Fruit fly (Drosophila melanogaster) whole organism, prepupa: ENCODE data around the gene Or98b.

Experiments used
- CG10669 ChIP-seq: fragments of 200-800 bp; sonication (Bioruptor generic); optimal IDR thresholded peaks from 3 replicates; lab custom pipeline; 2018; ENCODE audit warnings: missing biosample characterization, mild to moderate bottlenecking, missing genetic modification characterization, moderate library complexity
- CG11294 ChIP-seq: fragments of 200-800 bp; sonication (Bioruptor generic); IDR thresholded peaks from 2 replicates; pipeline ENCODE4 v1.3.6; 2022; ENCODE audit warnings: missing biosample characterization, missing genetic modification characterization
- CG11762 ChIP-seq: fragments of 200-800 bp; sonication (Bioruptor generic); optimal IDR thresholded peaks from 3 replicates; lab custom pipeline; 2016; ENCODE audit warnings: missing biosample characterization, missing genetic modification characterization; ENCODE audit not compliant: insufficient read depth
- CG11902 ChIP-seq: fragments of 200-800 bp; sonication (Bioruptor generic); optimal IDR thresholded peaks from 3 replicates; lab custom pipeline; 2016; ENCODE audit warnings: missing biosample characterization, missing genetic modification characterization
- CG15336 ChIP-seq: fragments of 200-800 bp; sonication (Bioruptor generic); IDR thresholded peaks from 2 replicates; pipeline ENCODE4 v1.3.6; 2022; ENCODE audit warnings: missing biosample characterization, missing genetic modification characterization
- CG1621 ChIP-seq: fragments of 200-800 bp; sonication (Bioruptor generic); optimal IDR thresholded peaks from 3 replicates; lab custom pipeline; 2018; ENCODE audit warnings: missing biosample characterization, mild to moderate bottlenecking, missing genetic modification characterization
- CG3032 ChIP-seq: fragments of 200-800 bp; optimal IDR thresholded peaks from 2 replicates; lab custom pipeline; 2019; ENCODE audit warnings: missing biosample characterization, mild to moderate bottlenecking, missing genetic modification characterization, moderate library complexity
- CG31627 ChIP-seq: fragments of 200-800 bp; sonication (Bioruptor generic); optimal IDR thresholded peaks from 3 replicates; lab custom pipeline; 2016; ENCODE audit warnings: missing biosample characterization, missing genetic modification characterization
- CG34406 ChIP-seq: fragments of 200-800 bp; sonication (Bioruptor generic); optimal IDR thresholded peaks from 3 replicates; lab custom pipeline; 2016; ENCODE audit warnings: missing biosample characterization, missing genetic modification characterization
- CG3919 ChIP-seq: fragments of 200-800 bp; sonication (Bioruptor generic); optimal IDR thresholded peaks from 3 replicates; lab custom pipeline; 2016; ENCODE audit warnings: missing biosample characterization, missing genetic modification characterization
- CG4318 ChIP-seq: fragments of 200-800 bp; sonication (Bioruptor generic); optimal IDR thresholded peaks from 3 replicates; lab custom pipeline; 2017; ENCODE audit warnings: missing biosample characterization, mild to moderate bottlenecking, missing genetic modification characterization
- CG6163 ChIP-seq: fragments of 200-800 bp; sonication (Bioruptor generic); IDR thresholded peaks from 3 replicates; pipeline ENCODE4 v1.3.6; 2022; ENCODE audit warnings: missing biosample characterization, missing genetic modification characterization
- CG6276 ChIP-seq: fragments of 200-800 bp; sonication (Bioruptor generic); optimal IDR thresholded peaks from 2 replicates; lab custom pipeline; 2017; ENCODE audit warnings: missing biosample characterization, mild to moderate bottlenecking, missing genetic modification characterization
- CG6792 ChIP-seq: fragments of 200-800 bp; sonication (Bioruptor generic); optimal IDR thresholded peaks from 3 replicates; lab custom pipeline; 2016; ENCODE audit warnings: missing biosample characterization, missing genetic modification characterization
- CG6808 ChIP-seq: fragments of 200-800 bp; sonication (Bioruptor generic); optimal IDR thresholded peaks from 3 replicates; lab custom pipeline; 2017; ENCODE audit warnings: missing biosample characterization, missing genetic modification characterization, mild to moderate bottlenecking, moderate library complexity, missing genetic modification reagents
- CG6854 ChIP-seq: fragments of 200-800 bp; sonication (Bioruptor generic); optimal IDR thresholded peaks from 2 replicates; lab custom pipeline; 2017; ENCODE audit warnings: missing biosample characterization, mild to moderate bottlenecking, missing genetic modification characterization
- CG7368 ChIP-seq: fragments of 200-800 bp; sonication (Bioruptor generic); optimal IDR thresholded peaks from 3 replicates; lab custom pipeline; 2016; ENCODE audit warnings: missing biosample characterization, missing genetic modification characterization
- CG8119 ChIP-seq: fragments of 200-800 bp; sonication (Bioruptor generic); IDR thresholded peaks from 3 replicates; pipeline ENCODE4 v1.3.6; 2022; ENCODE audit warnings: missing biosample characterization, missing genetic modification characterization
- CG8319 ChIP-seq: fragments of 200-800 bp; sonication (Bioruptor generic); optimal IDR thresholded peaks from 3 replicates; lab custom pipeline; 2016; ENCODE audit warnings: missing biosample characterization, missing genetic modification characterization
- CG8632 ChIP-seq: fragments of 200-800 bp; sonication (Bioruptor generic); optimal IDR thresholded peaks from 3 replicates; lab custom pipeline; 2016; ENCODE audit warnings: missing biosample characterization, missing genetic modification characterization
- CG9139 ChIP-seq: fragments of 200-800 bp; sonication (Bioruptor generic); optimal IDR thresholded peaks from 3 replicates; lab custom pipeline; 2017; ENCODE audit warnings: missing biosample characterization, mild to moderate bottlenecking, missing genetic modification characterization
- Eip75B ChIP-seq: fragments of 200-800 bp; sonication (Bioruptor generic); optimal IDR thresholded peaks from 3 replicates; lab custom pipeline; 2016; ENCODE audit warnings: missing biosample characterization, missing genetic modification characterization
- Eip78C ChIP-seq: fragments of 200-800 bp; sonication (Bioruptor generic); peaks from one replicate; lab custom pipeline; 2016; ENCODE audit warnings: missing biosample characterization, missing genetic modification characterization
- Eip93F ChIP-seq: fragments of 200-800 bp; sonication (Bioruptor generic); optimal IDR thresholded peaks from 2 replicates; lab custom pipeline; 2016; ENCODE audit warnings: missing biosample characterization, mild to moderate bottlenecking, missing genetic modification characterization
- Ets21C ChIP-seq: fragments of 200-800 bp; sonication (Bioruptor generic); optimal IDR thresholded peaks from 3 replicates; lab custom pipeline; 2016; ENCODE audit warnings: missing biosample characterization, missing genetic modification characterization
- Ets96B ChIP-seq: fragments of 200-800 bp; optimal IDR thresholded peaks from 2 replicates; lab custom pipeline; 2019; ENCODE audit warnings: missing biosample characterization, mild to moderate bottlenecking, missing genetic modification characterization, moderate library complexity
- Gug ChIP-seq: fragments of 200-800 bp; sonication (Bioruptor generic); IDR thresholded peaks from 2 replicates; pipeline ENCODE4 v1.3.6; 2022; ENCODE audit warnings: missing biosample characterization, missing genetic modification characterization
- Hr39 ChIP-seq: fragments of 200-800 bp; sonication (Bioruptor generic); optimal IDR thresholded peaks from 2 replicates; lab custom pipeline; 2016; ENCODE audit warnings: missing biosample characterization, missing genetic modification characterization
- Met ChIP-seq: fragments of 200-800 bp; sonication (Bioruptor generic); optimal IDR thresholded peaks from 3 replicates; lab custom pipeline; 2016; ENCODE audit warnings: missing biosample characterization, missing genetic modification characterization
- Smox ChIP-seq: fragments of 200-800 bp; sonication (Bioruptor generic); optimal IDR thresholded peaks from 3 replicates; lab custom pipeline; 2016; ENCODE audit warnings: missing biosample characterization, missing genetic modification characterization
- Sox102F ChIP-seq: fragments of 200-800 bp; sonication (Bioruptor generic); optimal IDR thresholded peaks from 2 replicates; lab custom pipeline; 2016; ENCODE audit warnings: missing biosample characterization, mild to moderate bottlenecking, missing genetic modification characterization
- Sox14 ChIP-seq: fragments of 200-800 bp; sonication (Bioruptor generic); optimal IDR thresholded peaks from 3 replicates; lab custom pipeline; 2016; ENCODE audit warnings: missing biosample characterization, missing genetic modification characterization
- acj6 ChIP-seq: fragments of 200-800 bp; sonication (Bioruptor generic); optimal IDR thresholded peaks from 3 replicates; lab custom pipeline; 2016; ENCODE audit warnings: missing biosample characterization, missing genetic modification characterization
- cyc ChIP-seq: fragments of 200-800 bp; sonication (Bioruptor generic); optimal IDR thresholded peaks from 3 replicates; lab custom pipeline; 2016; ENCODE audit warnings: missing biosample characterization, missing genetic modification characterization
- dac ChIP-seq: fragments of 200-800 bp; sonication (Bioruptor generic); optimal IDR thresholded peaks from 2 replicates; lab custom pipeline; 2017; ENCODE audit warnings: missing biosample characterization, mild to moderate bottlenecking, missing genetic modification characterization
- eg ChIP-seq: fragments of 200-800 bp; sonication (Bioruptor generic); IDR thresholded peaks from 3 replicates; pipeline ENCODE4 v1.3.6; 2022; ENCODE audit warnings: missing biosample characterization, missing genetic modification characterization
- esn ChIP-seq: fragments of 200-800 bp; sonication (Bioruptor generic); optimal IDR thresholded peaks from 2 replicates; lab custom pipeline; 2016; ENCODE audit warnings: missing biosample characterization, mild to moderate bottlenecking, missing genetic modification characterization, moderate library complexity
- fd59A ChIP-seq: fragments of 200-800 bp; sonication (Bioruptor generic); optimal IDR thresholded peaks from 2 replicates; lab custom pipeline; 2017; ENCODE audit warnings: missing biosample characterization, mild to moderate bottlenecking, missing genetic modification characterization, missing genetic modification reagents
- fd85E ChIP-seq: fragments of 200-800 bp; sonication (Bioruptor generic); optimal IDR thresholded peaks from 3 replicates; lab custom pipeline; 2016; ENCODE audit warnings: missing biosample characterization, missing genetic modification characterization
- fkh ChIP-seq: fragments of 200-800 bp; sonication (Bioruptor generic); optimal IDR thresholded peaks from 3 replicates; lab custom pipeline; 2017; ENCODE audit warnings: missing biosample characterization, mild to moderate bottlenecking, missing genetic modification characterization, moderate library complexity
- net ChIP-seq: fragments of 200-800 bp; sonication (Bioruptor generic); optimal IDR thresholded peaks from 3 replicates; lab custom pipeline; 2016; ENCODE audit warnings: missing biosample characterization, missing genetic modification characterization
- pdm3 ChIP-seq: fragments of 200-800 bp; sonication (Bioruptor generic); optimal IDR thresholded peaks from 3 replicates; lab custom pipeline; 2016; ENCODE audit warnings: missing biosample characterization, missing genetic modification characterization
- salr ChIP-seq, 2 experiments: fragments of 200-800 bp; sonication (Bioruptor generic); optimal IDR thresholded peaks; 3 replicates each; lab custom pipeline; 2016 to 2018; ENCODE audit warnings: missing biosample characterization in 2 of 2, missing genetic modification characterization in 2 of 2, mild to moderate bottlenecking in 1 of 2
- spab ChIP-seq: fragments of 200-800 bp; sonication (Bioruptor generic); optimal IDR thresholded peaks from 2 replicates; lab custom pipeline; 2017; ENCODE audit warnings: missing biosample characterization, mild to moderate bottlenecking, missing genetic modification characterization, missing genetic modification reagents
- svp ChIP-seq: fragments of 200-800 bp; sonication (Bioruptor generic); peaks from one replicate; lab custom pipeline; 2016; ENCODE audit warnings: missing biosample characterization, missing genetic modification characterization
- vri ChIP-seq: fragments of 200-800 bp; sonication (Bioruptor generic); optimal IDR thresholded peaks from 3 replicates; lab custom pipeline; 2016; ENCODE audit warnings: missing biosample characterization, mild to moderate bottlenecking, missing genetic modification characterization

Gene Or98b

DNA sequence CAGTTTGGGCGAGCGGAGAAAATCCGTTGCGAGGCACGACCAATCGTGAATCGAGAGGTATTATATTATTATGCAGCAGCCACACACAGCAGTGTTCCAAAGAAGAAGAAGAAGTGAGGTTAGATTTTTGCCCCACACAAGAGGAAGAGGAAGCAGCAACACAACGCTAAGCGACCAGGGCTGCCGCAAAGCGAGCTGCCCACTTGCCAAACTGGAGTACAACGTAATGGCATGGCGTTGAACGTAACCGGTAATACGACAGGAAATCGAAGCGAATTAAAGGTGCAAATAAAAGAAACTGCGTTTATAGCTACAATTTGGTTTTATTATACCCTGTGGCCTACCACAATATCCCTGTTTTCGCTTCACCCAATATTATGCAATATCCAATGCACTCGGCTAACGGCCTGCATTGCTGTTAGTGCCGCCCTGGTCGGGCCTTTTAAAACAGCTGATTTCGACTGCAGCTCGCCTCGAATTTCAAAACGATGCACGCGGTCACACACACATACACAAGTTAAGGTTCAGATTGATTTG lies 16.5 kb upstream of the Or98b start (continued):
- TF ChIP-seq pdm3 (peak; percentile 73), dac (GFP tag; lab: Kevin White, UChicago) (peak; percentile 34), Eip78C (peak; percentile 90), CG11294 (GFP tag; lab: Robert Waterston, UW) (peak; percentile 52; the same call in 1 of the 2 replicates), CG8319 (peak; percentile 66), CG11902 (GFP tag; lab: Kevin White, UChicago) (peak; percentile 53), salr (GFP tag; optimal IDR thresholded peaks at IDR 0.05; lab: Kevin White, UChicago) (peak; percentile 34 to 60), cyc (GFP tag; lab: Kevin White, UChicago) (peak; percentile 80), CG6808 (peak; percentile 71), svp (GFP tag; lab: Kevin White, UChicago) (peak; percentile 94), fd59A (peak; percentile 65), CG8119 (peak; percentile 51; the same call in 2 of the 3 replicates), CG6792 (GFP tag; lab: Kevin White, UChicago) (peak; percentile 71), CG34406 (GFP tag; lab: Kevin White, UChicago) (peak; percentile 60), CG8632 (GFP tag; lab: Kevin White, UChicago) (peak; percentile 69), Hr39 (GFP tag; lab: Kevin White, UChicago) (peak; percentile 84), spab (GFP tag; lab: Kevin White, UChicago) (no peak), CG3919 (GFP tag; lab: Kevin White, UChicago) (peak; percentile 75), Gug (GFP tag; lab: Robert Waterston, UW) (peak; percentile 66), eg (peak; percentile 72; the same call in 2 of the 3 replicates)

DNA sequence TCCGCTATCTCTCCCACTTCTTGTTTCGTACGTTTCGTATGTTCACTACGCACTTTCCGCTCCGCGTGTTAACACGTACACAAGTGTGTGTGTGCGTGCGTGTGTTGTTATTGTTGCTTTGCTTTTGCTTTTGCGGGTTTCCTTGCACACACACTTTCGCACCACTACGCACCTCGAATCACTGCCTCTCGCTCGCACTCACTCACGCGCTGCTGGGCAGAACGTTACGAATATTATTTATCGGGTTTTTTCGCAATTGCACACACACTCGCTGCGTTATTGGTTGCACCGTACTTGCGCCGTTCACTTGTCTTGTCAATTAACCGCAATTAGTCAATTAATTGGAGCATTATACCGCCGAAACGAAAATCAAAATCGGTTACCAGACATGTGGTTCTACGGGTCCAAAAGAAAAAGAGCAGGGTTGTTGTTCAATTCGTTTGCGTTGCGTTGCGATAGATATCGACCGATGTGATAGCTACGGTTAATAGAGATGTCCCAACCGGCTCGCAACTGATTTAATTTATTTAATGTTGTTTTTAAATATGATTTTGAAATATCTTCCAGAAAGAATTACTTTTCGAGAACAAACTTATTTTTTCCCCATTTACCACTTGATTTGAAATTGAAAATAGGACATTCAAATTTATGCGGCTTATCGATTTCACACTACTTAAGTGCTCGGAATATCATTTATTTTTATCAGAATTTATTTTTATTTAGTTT lies 15.8 kb upstream of the Or98b start, which contains the start of gene larp:
TSS of gene larp (minus strand) at position 395 of the 726 bp plus-strand sequence.
- TF ChIP-seq CG3919 (GFP tag; lab: Kevin White, UChicago) (no peak), CG4318 (no peak), CG34406 (GFP tag; lab: Kevin White, UChicago) (peak; percentile 36), acj6 (GFP tag; lab: Kevin White, UChicago) (peak; percentile 54), fd59A (no peak), Hr39 (GFP tag; lab: Kevin White, UChicago) (peak; percentile 64), Smox (GFP tag; lab: Kevin White, UChicago) (peak; percentile 60), esn (GFP tag; lab: Kevin White, UChicago) (peak; percentile 59), net (peak; percentile 2), Met (GFP tag; lab: Kevin White, UChicago) (peak; percentile 58), cyc (GFP tag; lab: Kevin White, UChicago) (peak; percentile 45), pdm3 (peak; percentile 62), Eip93F (GFP tag; lab: Kevin White, UChicago) (no peak), CG9139 (no peak), CG6163 (peak; percentile 50; the same call in 1 of the 3 replicates), CG8632 (GFP tag; lab: Kevin White, UChicago) (no peak), CG11294 (GFP tag; lab: Robert Waterston, UW) (no peak; the same call in 1 of the 2 replicates), CG6792 (GFP tag; lab: Kevin White, UChicago) (peak; percentile 25), CG1621 (tag; lab: Kevin White, UChicago) (peak; percentile 97), spab (GFP tag; lab: Kevin White, UChicago) (no peak), CG11762 (GFP tag; lab: Kevin White, UChicago) (no peak), Ets21C (peak; percentile 65), fkh (GFP tag; lab: Kevin White, UChicago) (no peak), CG15336 (GFP tag; lab: Robert Waterston, UW) (peak; percentile 30; the same call in 1 of the 2 replicates), vri (GFP tag; lab: Kevin White, UChicago) (no peak), CG3032 (tag; lab: Kevin White, UChicago) (peak; percentile 42), CG6276 (GFP tag; lab: Kevin White, UChicago) (no peak), Ets96B (tag; lab: Kevin White, UChicago) (peak; percentile 26), CG8119 (no peak), dac (GFP tag; lab: Kevin White, UChicago) (no peak), CG6808 (no peak), Sox14 (peak; percentile 55), CG10669 (GFP tag; lab: Kevin White, UChicago) (peak; percentile 27), CG31627 (GFP tag; lab: Kevin White, UChicago) (peak; percentile 76), fd85E (no peak), Eip75B (peak; percentile 37), CG6854 (GFP tag; lab: Kevin White, UChicago) (no peak), CG7368 (GFP tag; lab: Kevin White, UChicago) (no peak), CG8319 (peak; percentile 36), svp (GFP tag; lab: Kevin White, UChicago) (peak; percentile 80), Sox102F (GFP tag; lab: Kevin White, UChicago) (peak; percentile 14)
